Worm (Caenorhabditis elegans): ENCODE data around the gene lin-12.

Gene lin-12

DNA sequence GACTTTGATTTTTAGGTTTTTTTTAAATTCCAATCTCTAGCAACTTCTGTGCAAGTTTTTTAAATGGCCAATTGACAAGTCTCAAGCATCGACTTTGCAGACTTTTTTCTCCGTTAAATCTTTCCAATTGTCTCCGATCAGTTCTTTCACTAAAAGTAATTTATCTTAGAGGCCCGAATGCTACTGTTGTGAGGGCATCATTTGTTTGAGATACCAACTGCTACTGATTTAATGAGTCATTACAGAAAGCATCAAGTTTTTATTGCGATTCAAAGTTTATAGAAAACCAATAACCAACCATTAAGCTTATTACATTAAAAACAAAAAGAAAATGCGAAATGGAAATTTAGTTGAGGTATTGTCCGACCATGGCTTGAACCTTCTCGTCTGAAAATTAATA lies 8.9 kb upstream of the lin-12 start:
- no peak for TF ChIP-seq hlh-8 (tag; optimal IDR thresholded peaks at IDR 0.05)
- peak; percentile 18 for TF ChIP-seq rnt-1 (tag; optimal IDR thresholded peaks at IDR 0.05)
- TF ChIP-seq ama-1 (optimal IDR thresholded peaks at IDR 0.05) = peak; percentile 44
- TF ChIP-seq ets-4 (tag; optimal IDR thresholded peaks at IDR 0.05) = no peak

DNA sequence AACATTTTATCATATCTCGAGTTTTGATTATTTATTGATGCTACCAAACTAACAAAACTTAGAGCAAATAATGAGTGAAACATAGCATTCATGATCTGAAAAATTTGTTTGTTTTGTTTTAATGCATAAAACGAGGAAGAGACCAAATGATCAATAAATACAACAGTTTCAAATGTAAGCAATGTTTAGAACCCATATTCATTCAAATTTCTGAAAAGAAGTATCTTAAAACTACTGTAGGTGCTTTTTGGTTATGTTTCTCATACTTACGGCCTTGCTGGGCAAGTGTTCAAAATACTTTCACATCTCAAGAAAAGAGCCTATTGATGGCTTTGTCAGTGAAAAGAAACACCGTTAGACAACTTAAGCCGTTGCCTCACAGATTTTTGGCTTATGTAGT lies 6.4 kb upstream of the lin-12 start, which contains the start of gene F02A9.1:
Gene F02A9.1 (minus strand): TSS at position 101 of the 400 bp plus-strand sequence.
- no peak for TF ChIP-seq che-1 (tag; optimal IDR thresholded peaks at IDR 0.05)
- TF ChIP-seq Y22D7AL.16 (tag; optimal IDR thresholded peaks at IDR 0.05) = no peak
- no peak for TF ChIP-seq ceh-6 (GFP tag; optimal IDR thresholded peaks at IDR 0.05)
- TF ChIP-seq ceh-14 (tag; optimal IDR thresholded peaks at IDR 0.05) = no peak
- TF ChIP-seq tbx-7 (tag; optimal IDR thresholded peaks at IDR 0.05) = no peak
- no peak for TF ChIP-seq gmeb-2 (tag; optimal IDR thresholded peaks at IDR 0.05)
- no peak for TF ChIP-seq sox-4 (tag; optimal IDR thresholded peaks at IDR 0.05)
- TF ChIP-seq hlh-8 (tag; optimal IDR thresholded peaks at IDR 0.05) = no peak
- no peak for TF ChIP-seq ceh-2 (tag; optimal IDR thresholded peaks at IDR 0.05)
- TF ChIP-seq sox-2 (GFP tag; IDR thresholded peaks at IDR 0.05) = no peak
- TF ChIP-seq ceh-31 (tag; optimal IDR thresholded peaks at IDR 0.05) = no peak
- TF ChIP-seq odd-2 (tag; optimal IDR thresholded peaks at IDR 0.05) = no peak
- no peak for TF ChIP-seq ets-4 (tag; optimal IDR thresholded peaks at IDR 0.05)
- no peak for TF ChIP-seq ceh-45 (GFP tag; IDR thresholded peaks at IDR 0.05)

DNA sequence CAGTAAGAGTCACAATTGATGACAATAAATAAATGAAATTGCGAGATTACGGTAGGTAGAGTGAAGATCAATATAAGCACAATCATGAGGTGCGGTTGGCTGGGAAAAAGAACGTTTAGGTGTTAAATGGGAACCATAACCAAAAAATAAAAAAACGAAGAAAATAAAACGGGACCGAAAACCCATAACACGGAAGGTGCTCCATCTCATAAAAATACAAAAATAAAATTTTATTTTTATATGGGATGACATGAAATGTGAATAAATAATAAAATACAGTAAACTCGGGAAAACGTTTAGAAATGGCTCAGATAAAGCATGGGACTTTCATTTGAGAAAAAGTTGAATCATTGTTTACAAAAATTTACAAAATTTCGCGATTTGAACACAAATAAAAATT lies 4.3 kb upstream of the lin-12 start, which contains the start of gene F02A9.7:
Gene F02A9.7 (minus strand): TSS at position 101 of the 400 bp plus-strand sequence.
- no peak for TF ChIP-seq hlh-30 (tag; optimal IDR thresholded peaks at IDR 0.05; ENCODE audit: insufficient read depth)
- no peak for TF ChIP-seq hlh-13 (GFP tag; optimal IDR thresholded peaks at IDR 0.05)
- no peak for TF ChIP-seq dmd-4 (tag; optimal IDR thresholded peaks at IDR 0.05; ENCODE audit: borderline replicate concordance)
- no peak for TF ChIP-seq ceh-22 (tag; optimal IDR thresholded peaks at IDR 0.05)
- no peak for TF ChIP-seq sox-4 (tag; optimal IDR thresholded peaks at IDR 0.05)

DNA sequence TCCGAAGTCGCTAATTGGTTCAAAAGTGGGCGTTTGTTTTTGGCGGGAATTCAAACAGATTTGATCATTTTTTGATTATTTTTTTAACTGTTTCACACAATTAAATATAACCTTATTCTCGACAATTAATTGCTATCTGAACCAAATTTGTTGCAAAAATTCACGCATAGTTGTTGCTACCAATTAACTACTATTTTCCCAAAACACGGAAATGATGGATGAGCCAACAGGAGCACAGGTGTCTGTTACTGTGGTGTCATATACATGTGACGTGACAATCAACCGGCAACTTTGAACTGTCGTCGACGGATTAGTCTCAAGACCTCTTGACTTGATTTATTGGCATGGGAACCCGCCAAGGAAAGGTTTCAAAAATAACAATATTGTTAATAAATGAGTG lies 1.4 kb upstream of the lin-12 start:
- TF ChIP-seq lim-6 (tag; optimal IDR thresholded peaks at IDR 0.05) (no peak), pax-1 (tag; optimal IDR thresholded peaks at IDR 0.05) (no peak), ztf-16 (tag; optimal IDR thresholded peaks at IDR 0.05) (no peak), sox-2 (GFP tag; IDR thresholded peaks at IDR 0.05) (no peak), tbx-2 (tag; optimal IDR thresholded peaks at IDR 0.05) (no peak), syd-9 (tag; optimal IDR thresholded peaks at IDR 0.05) (no peak), fkh-6 (tag; optimal IDR thresholded peaks at IDR 0.05) (no peak)

DNA sequence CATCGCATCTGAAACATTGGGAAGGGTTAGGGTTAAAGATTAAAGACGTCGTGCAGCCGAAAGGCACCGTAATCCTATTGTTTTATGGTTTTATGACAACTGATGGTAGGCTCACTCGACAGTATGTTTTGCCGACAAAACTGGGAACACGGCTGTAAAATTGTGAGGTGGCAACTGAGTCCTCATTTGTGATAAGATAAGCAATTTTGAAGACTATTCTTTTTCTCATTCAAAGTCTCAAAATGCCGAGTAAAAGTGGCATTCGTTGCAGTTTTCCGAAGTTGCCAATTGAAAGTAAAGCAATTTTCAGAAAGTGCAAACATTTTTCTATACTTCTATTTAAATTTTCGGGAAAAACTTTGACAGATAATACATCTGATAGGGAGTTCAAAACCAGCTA lies 1.6 kb downstream of the lin-12 start:
- TF ChIP-seq Y22D7AL.16 (tag; optimal IDR thresholded peaks at IDR 0.05) (no peak), ceh-2 (tag; optimal IDR thresholded peaks at IDR 0.05) (no peak), syd-9 (tag; optimal IDR thresholded peaks at IDR 0.05) (no peak), fkh-10 (GFP tag; optimal IDR thresholded peaks at IDR 0.05) (no peak), ahr-1 (tag; optimal IDR thresholded peaks at IDR 0.05) (no peak), dve-1 (tag; optimal IDR thresholded peaks at IDR 0.05) (no peak), F13H6.1 (tag; optimal IDR thresholded peaks at IDR 0.05) (no peak), eyg-1 (tag; optimal IDR thresholded peaks at IDR 0.05) (no peak), ceh-34 (tag; optimal IDR thresholded peaks at IDR 0.05) (no peak)

DNA sequence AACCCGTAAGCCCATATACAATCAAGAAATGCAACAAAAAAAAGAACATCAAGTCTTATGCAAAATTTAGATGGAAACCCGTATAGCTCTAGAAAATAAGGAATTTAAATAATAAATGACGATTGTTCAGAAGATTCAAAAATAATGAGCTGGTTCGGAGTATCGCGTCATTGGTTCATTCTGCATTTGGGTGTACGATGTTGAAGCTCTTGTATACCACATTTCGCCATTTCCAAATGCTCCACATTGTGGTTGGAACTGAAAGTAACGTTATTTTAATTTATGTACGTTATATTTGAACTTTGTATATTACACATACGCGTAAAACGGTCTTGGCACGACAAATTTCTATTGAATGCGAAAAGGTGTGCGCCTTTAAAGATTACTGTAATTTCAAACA lies 11.0 kb downstream of the lin-12 start:
- TF ChIP-seq nhr-11 (tag; optimal IDR thresholded peaks at IDR 0.05) = no peak
- no peak for TF ChIP-seq che-1 (tag; optimal IDR thresholded peaks at IDR 0.05)
- TF ChIP-seq sdc-2 (tag; optimal IDR thresholded peaks at IDR 0.05) = no peak
- no peak for TF ChIP-seq mec-3 (tag; optimal IDR thresholded peaks at IDR 0.05; ENCODE audit: borderline replicate concordance)
- no peak for TF ChIP-seq dmd-4 (tag; optimal IDR thresholded peaks at IDR 0.05; ENCODE audit: borderline replicate concordance)
- no peak for TF ChIP-seq fkh-6 (tag; optimal IDR thresholded peaks at IDR 0.05)
- no peak for TF ChIP-seq C38D4.7 (GFP tag; optimal IDR thresholded peaks at IDR 0.05)
- no peak for TF ChIP-seq madf-2 (tag; optimal IDR thresholded peaks at IDR 0.05)
- TF ChIP-seq nhr-232 (tag; optimal IDR thresholded peaks at IDR 0.05) = no peak
- TF ChIP-seq hlh-30 (tag; optimal IDR thresholded peaks at IDR 0.05; ENCODE audit: insufficient read depth) = no peak
- TF ChIP-seq elt-4 (tag; optimal IDR thresholded peaks at IDR 0.05) = no peak
- no peak for TF ChIP-seq odd-2 (tag; optimal IDR thresholded peaks at IDR 0.05)
- no peak for TF ChIP-seq ceh-31 (tag; optimal IDR thresholded peaks at IDR 0.05)
- no peak for TF ChIP-seq ceh-14 (tag; optimal IDR thresholded peaks at IDR 0.05)
- no peak for TF ChIP-seq sox-2 (GFP tag; IDR thresholded peaks at IDR 0.05)
- no peak for TF ChIP-seq ceh-24 (tag; optimal IDR thresholded peaks at IDR 0.05)
- no peak for TF ChIP-seq fax-1 (tag; optimal IDR thresholded peaks at IDR 0.05)
